Fruit fly (Drosophila melanogaster): Measurements from ENCODE around the gene CG31370.

Gene CG31370

DNA sequence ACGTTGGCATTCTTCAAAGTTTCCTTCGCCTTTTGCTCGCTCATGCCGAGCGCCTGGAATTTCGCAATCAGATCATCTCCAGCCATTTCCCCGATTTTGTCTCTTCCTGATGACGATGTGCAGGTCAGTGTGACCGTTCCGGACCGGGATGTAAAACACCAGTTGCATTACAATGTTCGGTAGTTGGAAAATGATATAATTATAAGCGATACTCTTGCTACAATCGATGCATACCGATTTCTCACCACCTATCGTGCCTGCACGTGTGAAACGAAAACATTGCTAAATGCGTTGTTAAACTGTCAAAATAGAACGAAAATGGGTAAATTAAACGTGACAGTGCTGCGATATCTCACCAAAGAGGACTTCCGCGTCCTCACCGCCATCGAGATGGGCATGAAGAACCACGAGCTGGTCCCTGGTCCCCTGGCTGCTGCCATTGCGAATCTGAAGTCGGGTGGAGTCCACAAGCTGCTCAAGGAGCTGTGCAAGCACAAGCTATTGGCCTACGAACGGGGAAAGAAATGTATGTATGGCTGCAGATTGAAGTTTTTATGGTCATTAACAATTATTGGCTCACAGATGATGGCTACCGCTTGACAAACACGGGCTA lies 36.6 kb upstream of the CG31370 start, which contains the start of the genes GlnRS and RIOK2 (continued):
- TF ChIP-seq fd96Cb (tag; optimal IDR thresholded peaks at IDR 0.05) (no peak), unpg (GFP tag; optimal IDR thresholded peaks at IDR 0.05) (no peak), sug (tag; optimal IDR thresholded peaks at IDR 0.05) (peak; percentile 56), sd (tag; optimal IDR thresholded peaks at IDR 0.05) (peak; percentile 66), Side (GFP tag; optimal IDR thresholded peaks at IDR 0.05) (peak; percentile 34), Hsf (GFP tag; optimal IDR thresholded peaks at IDR 0.05) (peak; percentile 35), CG9797 (GFP tag; optimal IDR thresholded peaks at IDR 0.05) (peak; percentile 94), Bdp1 (GFP tag; optimal IDR thresholded peaks at IDR 0.05) (no peak), lilli (GFP tag; optimal IDR thresholded peaks at IDR 0.05) (peak; percentile 37), CG15073 (GFP tag; optimal IDR thresholded peaks at IDR 0.05) (no peak), CG13424 (tag; optimal IDR thresholded peaks at IDR 0.05) (peak; percentile 14), CG2712 (tag; optimal IDR thresholded peaks at IDR 0.05) (peak; percentile 48), Med (GFP tag) (peak; percentile 78), Max (GFP tag; optimal IDR thresholded peaks at IDR 0.05) (peak; percentile 97), CG13624 (GFP tag; optimal IDR thresholded peaks at IDR 0.05) (peak; percentile 75), vvl (GFP tag; IDR thresholded peaks at IDR 0.05) (peak; percentile 8; the same call in 1 of the 2 replicates), CG30403 (GFP tag; optimal IDR thresholded peaks at IDR 0.05) (peak; percentile 6), NC2β (GFP tag; optimal IDR thresholded peaks at IDR 0.05) (peak; percentile 45), luna (GFP tag; optimal IDR thresholded peaks at IDR 0.05) (no peak), bsh (GFP tag; optimal IDR thresholded peaks at IDR 0.05) (no peak), CG1603 (tag; optimal IDR thresholded peaks at IDR 0.05) (peak; percentile 94), Ets97D (GFP tag; optimal IDR thresholded peaks at IDR 0.05) (peak; percentile 85), zfh2 (GFP tag; optimal IDR thresholded peaks at IDR 0.05) (peak; percentile 27), cwo (GFP tag; optimal IDR thresholded peaks at IDR 0.05) (peak; percentile 96), CG8089 (GFP tag; optimal IDR thresholded peaks at IDR 0.05) (no peak), gfzf (GFP tag; optimal IDR thresholded peaks at IDR 0.05) (peak; percentile 91), dpn (GFP tag; optimal IDR thresholded peaks at IDR 0.05) (peak in 1 of 2 experiments; percentile 18), Myb (GFP tag; optimal IDR thresholded peaks at IDR 0.05) (peak; percentile 60), Dfd (GFP tag; optimal IDR thresholded peaks at IDR 0.05) (peak in 1 of 2 experiments; percentile 79), CG9932 (GFP tag; IDR thresholded peaks at IDR 0.05) (peak; percentile 49; the same call in 1 of the 2 replicates), CTCF (GFP tag; optimal IDR thresholded peaks at IDR 0.05) (peak; percentile 10), pros (GFP tag; optimal IDR thresholded peaks at IDR 0.05) (no peak), row (GFP tag; IDR thresholded peaks at IDR 0.05) (peak; percentile 74), CG4617 (GFP tag; optimal IDR thresholded peaks at IDR 0.05; ENCODE audit: borderline replicate concordance) (peak; percentile 94), CG30020 (tag; optimal IDR thresholded peaks at IDR 0.05) (peak; percentile 94), crp (GFP tag; optimal IDR thresholded peaks at IDR 0.05) (peak in 1 of 2 experiments; percentile 63), CG12391 (tag; optimal IDR thresholded peaks at IDR 0.05) (peak; percentile 31), CG14014 (GFP tag; IDR thresholded peaks at IDR 0.05) (no peak), nerfin-1 (tag; optimal IDR thresholded peaks at IDR 0.05) (no peak), tup (GFP tag; optimal IDR thresholded peaks at IDR 0.05) (no peak), dysf (GFP tag; IDR thresholded peaks at IDR 0.05) (no peak), CG1024 (GFP tag; IDR thresholded peaks at IDR 0.05) (peak; percentile 88), nmo (GFP tag; optimal IDR thresholded peaks at IDR 0.05) (peak; percentile 71), Xbp1 (GFP tag; optimal IDR thresholded peaks at IDR 0.05) (peak; percentile 20), Dll (GFP tag; IDR thresholded peaks at IDR 0.05; ENCODE audit: partially characterized antibody) (peak; percentile 95), Tbp (GFP tag; optimal IDR thresholded peaks at IDR 0.05) (peak; percentile 12), CG34422 (GFP tag; IDR thresholded peaks at IDR 0.05) (peak; percentile 85; the same call in 2 of the 3 replicates), Stat92E (GFP tag; optimal IDR thresholded peaks at IDR 0.05) (peak in 1 of 3 experiments; percentile 12), CG34224 (GFP tag; IDR thresholded peaks at IDR 0.05; ENCODE audit: partially characterized antibody) (peak; percentile 97)

Measured in whole organism, embryonic.